Worm (Caenorhabditis elegans) whole organism, L4 larva: Measurements from ENCODE around the gene ech-6.

Experiments used
- fos-1 ChIP-seq: fragments of 150-350 bp; optimal IDR thresholded peaks from 2 replicates; lab custom pipeline; 2014; ENCODE audit warnings: missing biosample characterization, missing genetic modification characterization
- jun-1 ChIP-seq: fragments of 150-350 bp; optimal IDR thresholded peaks from 2 replicates; lab custom pipeline; 2014; ENCODE audit warnings: missing biosample characterization, missing genetic modification reagents, missing genetic modification characterization
- lin-1 ChIP-seq: fragments of 200-800 bp; sonication (Bioruptor generic); IDR thresholded peaks from 2 replicates; pipeline ENCODE4 v1.3.6; 2022; ENCODE audit warnings: missing genetic modification reagents, missing genetic modification characterization, missing compliant biosample characterization
- lsy-2 ChIP-seq, 2 experiments: fragments of 150-350 bp in 1 of 2; sonication (generic microtip) in 1 of 2; optimal IDR thresholded peaks; 2 replicates each; lab custom pipeline; 2014 to 2017; ENCODE audit warnings: missing biosample characterization in 2 of 2, missing genetic modification characterization in 2 of 2
- mdl-1 ChIP-seq, 2 experiments: fragments of 150-350 bp in 1 of 2; sonication (generic microtip) in 1 of 2; optimal IDR thresholded peaks; 2 replicates each; lab custom pipeline; 2014 to 2017; ENCODE audit warnings: missing biosample characterization in 2 of 2, missing genetic modification characterization in 2 of 2
- mep-1 ChIP-seq: fragments of 150-350 bp; sonication (generic microtip); optimal IDR thresholded peaks from 3 replicates; lab custom pipeline; 2014; ENCODE audit warnings: missing biosample characterization, missing genetic modification characterization
- nhr-237 ChIP-seq: sonication (generic microtip); optimal IDR thresholded peaks from 2 replicates; lab custom pipeline; 2017; ENCODE audit warnings: missing biosample characterization, missing genetic modification characterization
- nhr-77 ChIP-seq: fragments of 150-350 bp; optimal IDR thresholded peaks from 2 replicates; lab custom pipeline; 2014; ENCODE audit warnings: missing biosample characterization, missing genetic modification characterization
- zag-1 ChIP-seq: fragments of 150-350 bp; optimal IDR thresholded peaks from 2 replicates; lab custom pipeline; 2014; ENCODE audit warnings: missing biosample characterization, missing genetic modification characterization

DNA sequence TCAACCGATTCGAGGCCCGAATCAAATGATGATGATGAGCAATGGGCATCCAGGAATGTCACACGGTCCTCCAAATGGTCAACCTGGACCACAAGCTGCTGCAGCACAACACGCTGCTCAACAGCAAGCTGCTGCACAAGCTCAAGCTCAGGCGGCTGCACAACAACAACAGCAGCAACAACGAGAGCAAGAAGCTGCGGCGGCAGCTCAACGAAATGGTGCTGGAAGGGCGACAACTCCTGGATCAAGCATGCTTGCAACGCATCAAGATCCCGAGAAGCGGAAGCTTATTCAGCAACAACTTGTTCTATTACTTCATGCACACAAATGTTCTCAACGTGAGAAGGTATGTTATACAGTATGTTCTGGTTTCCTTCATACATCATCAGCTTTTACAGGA is 15.3 kb upstream of the ech-6 start:
- TF ChIP-seq lin-1 (GFP tag; lab: Robert Waterston, UW) (no peak), jun-1 (tag; lab: Kevin White, UChicago) (no peak), lsy-2 (tag; optimal IDR thresholded peaks at IDR 0.05; lab: Kevin White, UChicago) (no peak), mep-1 (no peak), fos-1 (no peak), nhr-237 (tag; lab: Kevin White, UChicago) (no peak), nhr-77 (tag; lab: Kevin White, UChicago) (no peak), mdl-1 (tag; optimal IDR thresholded peaks at IDR 0.05; lab: Kevin White, UChicago) (no peak), zag-1 (no peak)
